Worm (Caenorhabditis elegans) whole organism, L1 larva: ENCODE data around the gene his-41.

Experiments used
- aha-1 ChIP-seq: fragments of 150-350 bp; optimal IDR thresholded peaks from 2 replicates; lab custom pipeline; 2014; ENCODE audit warnings: missing biosample characterization, missing genetic modification characterization
- ceh-63 ChIP-seq: fragments of 200-800 bp; sonication (Bioruptor generic); optimal IDR thresholded peaks from 2 replicates; lab custom pipeline; 2018; ENCODE audit warnings: mild to moderate bottlenecking, missing genetic modification characterization, missing compliant biosample characterization
- ceh-82 ChIP-seq, 3 experiments: fragments of 150-350 bp in 1 of 3; sonication (generic microtip) in 2 of 3; optimal IDR thresholded peaks; 2 replicates each; lab custom pipeline; 2014 to 2017; ENCODE audit warnings: missing biosample characterization in 3 of 3, missing genetic modification characterization in 3 of 3
- efl-1 ChIP-seq, 4 experiments: fragments of 150-350 bp; optimal IDR thresholded peaks in 3 of 4; peaks in 1 of 4; 1 replicate in 1 of 4; 2 replicates in 3 of 4; lab custom pipeline; 2014; ENCODE audit warnings: missing biosample characterization in 2 of 4, missing genetic modification characterization in 2 of 4, missing genetic modification reagents in 2 of 4
- elt-3 ChIP-seq, 6 experiments: fragments of 150-350 bp in 1 of 6; sonication (generic microtip); optimal IDR thresholded peaks; 2 replicates each; lab custom pipeline; 2017 to 2018; ENCODE audit warnings: missing biosample characterization in 6 of 6, missing genetic modification characterization in 6 of 6, inconsistent platforms in 1 of 6
- fkh-4 ChIP-seq: sonication (generic microtip); optimal IDR thresholded peaks from 2 replicates; lab custom pipeline; 2016; ENCODE audit warnings: missing compliant biosample characterization, missing genetic modification characterization, borderline replicate concordance
- lin-35 ChIP-seq, 2 experiments: fragments of 150-350 bp; optimal IDR thresholded peaks; 2 replicates each; lab custom pipeline; 2014; ENCODE audit warnings: missing biosample characterization in 2 of 2, missing genetic modification characterization in 2 of 2, missing genetic modification reagents in 2 of 2
- lin-39 ChIP-seq: fragments of 150-350 bp; optimal IDR thresholded peaks from 2 replicates; lab custom pipeline; 2014; ENCODE audit warnings: missing biosample characterization, missing genetic modification reagents, missing genetic modification characterization
- nhr-19 ChIP-seq: fragments of 200-800 bp; sonication (Bioruptor generic); conservative IDR thresholded peaks from 2 replicates; pipeline ENCODE4 v1.3.6; 2022; ENCODE audit warnings: missing genetic modification characterization, missing compliant biosample characterization
- nhr-77 ChIP-seq: fragments of 150-350 bp; optimal IDR thresholded peaks from 2 replicates; lab custom pipeline; 2014; ENCODE audit warnings: missing biosample characterization, missing genetic modification characterization
- nhr-85 ChIP-seq: sonication (generic microtip); peaks from one replicate; lab custom pipeline; 2016; ENCODE audit warnings: missing genetic modification characterization, inconsistent platforms, missing compliant biosample characterization
- skn-1 ChIP-seq: fragments of 150-350 bp; optimal IDR thresholded peaks from 2 replicates; lab custom pipeline; 2014; ENCODE audit warnings: missing biosample characterization, missing genetic modification characterization
- unc-62 ChIP-seq: fragments of 150-350 bp; optimal IDR thresholded peaks from 2 replicates; lab custom pipeline; 2014; ENCODE audit warnings: missing biosample characterization, missing genetic modification reagents, missing genetic modification characterization

ce11 chrV:9571056-9571455, 25.7 kb downstream of the his-41 start:
- TF ChIP-seq lin-39 (tag; lab: Kevin White, UChicago) (no peak), nhr-19 (no peak), lin-35 (GFP tag; optimal IDR thresholded peaks at IDR 0.05; lab: Kevin White, UChicago) (no peak), fkh-4 (tag; lab: Kevin White, UChicago) (no peak), ceh-82 (tag; optimal IDR thresholded peaks at IDR 0.05; lab: Kevin White, UChicago) (no peak), nhr-85 (tag; lab: Kevin White, UChicago) (no peak), unc-62 (GFP tag; lab: Kevin White, UChicago) (no peak), ceh-63 (no peak), aha-1 (tag; lab: Kevin White, UChicago) (no peak), nhr-77 (tag; lab: Kevin White, UChicago) (no peak), efl-1 (optimal IDR thresholded peaks at IDR 0.05; lab: Kevin White, UChicago) (no peak), efl-1 (GFP tag; optimal IDR thresholded peaks at IDR 0.05 in 1 of 2; lab: Kevin White, UChicago) (no peak), skn-1 (tag; lab: Kevin White, UChicago) (no peak), elt-3 (tag; optimal IDR thresholded peaks at IDR 0.05; lab: Kevin White, UChicago) (no peak)
